Fruit fly (Drosophila melanogaster) Kc167 (cell line): ENCODE results near the gene SLC22A.

Experiments
- Sin3A ChIP-seq: fragments of >200 bp; optimal IDR thresholded peaks from 2 replicates; lab custom pipeline; 2018; ENCODE audit warnings: missing external identifiers
- ttk ChIP-seq: sonication (Bioruptor generic); optimal IDR thresholded peaks from 2 replicates; lab custom pipeline; 2017; ENCODE audit warnings: missing external identifiers

DNA sequence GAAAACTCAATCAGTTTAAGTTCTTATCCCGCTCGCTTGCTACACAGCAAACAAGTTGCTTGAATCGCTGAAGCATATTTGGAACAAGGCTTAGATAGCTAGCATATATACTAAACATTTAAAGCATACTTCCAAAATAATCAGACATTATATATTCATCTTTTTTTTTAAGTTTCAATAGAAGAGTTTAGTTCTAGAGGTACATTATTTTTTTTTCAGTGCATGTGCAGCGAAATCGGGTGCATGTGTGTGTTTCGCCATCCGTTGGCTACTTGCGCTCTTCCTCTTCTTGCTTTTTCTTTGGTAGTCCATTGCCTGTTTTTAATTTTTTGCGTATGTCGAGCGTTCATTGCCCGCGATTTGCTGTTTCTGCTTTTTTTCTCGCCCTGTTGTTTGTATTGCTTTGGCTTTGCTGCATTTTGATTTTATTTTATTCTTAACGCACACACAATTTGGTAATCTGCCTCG, 43.2 kb upstream of the SLC22A start:
- TF ChIP-seq Sin3A (lab: Kevin White, UChicago) (no peak), ttk (no peak)
